Fruit fly (Drosophila melanogaster) whole organism, prepupa: ENCODE measurements around the gene CG7907.

ENCODE experiments used
- CG11294 ChIP-seq: fragments of 200-800 bp; sonication (Bioruptor generic); IDR thresholded peaks from 2 replicates; pipeline ENCODE4 v1.3.6; 2022; ENCODE audit warnings: missing biosample characterization, missing genetic modification characterization
- CG1621 ChIP-seq: fragments of 200-800 bp; sonication (Bioruptor generic); optimal IDR thresholded peaks from 3 replicates; lab custom pipeline; 2018; ENCODE audit warnings: missing biosample characterization, mild to moderate bottlenecking, missing genetic modification characterization
- CG6276 ChIP-seq: fragments of 200-800 bp; sonication (Bioruptor generic); optimal IDR thresholded peaks from 2 replicates; lab custom pipeline; 2017; ENCODE audit warnings: missing biosample characterization, mild to moderate bottlenecking, missing genetic modification characterization
- CG8119 ChIP-seq: fragments of 200-800 bp; sonication (Bioruptor generic); IDR thresholded peaks from 3 replicates; pipeline ENCODE4 v1.3.6; 2022; ENCODE audit warnings: missing biosample characterization, missing genetic modification characterization
- CG9139 ChIP-seq: fragments of 200-800 bp; sonication (Bioruptor generic); optimal IDR thresholded peaks from 3 replicates; lab custom pipeline; 2017; ENCODE audit warnings: missing biosample characterization, mild to moderate bottlenecking, missing genetic modification characterization
- Lpt ChIP-seq: fragments of 200-800 bp; sonication (Bioruptor generic); optimal IDR thresholded peaks from 3 replicates; lab custom pipeline; 2016; ENCODE audit warnings: missing biosample characterization, missing genetic modification characterization
- cyc ChIP-seq: fragments of 200-800 bp; sonication (Bioruptor generic); optimal IDR thresholded peaks from 3 replicates; lab custom pipeline; 2016; ENCODE audit warnings: missing biosample characterization, missing genetic modification characterization
- dsx ChIP-seq: fragments of 200-800 bp; optimal IDR thresholded peaks from 3 replicates; lab custom pipeline; 2019; ENCODE audit warnings: missing biosample characterization, mild to moderate bottlenecking, missing genetic modification characterization, moderate library complexity; ENCODE audit not compliant: poor library complexity, severe bottlenecking
- esn ChIP-seq: fragments of 200-800 bp; sonication (Bioruptor generic); optimal IDR thresholded peaks from 2 replicates; lab custom pipeline; 2016; ENCODE audit warnings: missing biosample characterization, mild to moderate bottlenecking, missing genetic modification characterization, moderate library complexity

DNA sequence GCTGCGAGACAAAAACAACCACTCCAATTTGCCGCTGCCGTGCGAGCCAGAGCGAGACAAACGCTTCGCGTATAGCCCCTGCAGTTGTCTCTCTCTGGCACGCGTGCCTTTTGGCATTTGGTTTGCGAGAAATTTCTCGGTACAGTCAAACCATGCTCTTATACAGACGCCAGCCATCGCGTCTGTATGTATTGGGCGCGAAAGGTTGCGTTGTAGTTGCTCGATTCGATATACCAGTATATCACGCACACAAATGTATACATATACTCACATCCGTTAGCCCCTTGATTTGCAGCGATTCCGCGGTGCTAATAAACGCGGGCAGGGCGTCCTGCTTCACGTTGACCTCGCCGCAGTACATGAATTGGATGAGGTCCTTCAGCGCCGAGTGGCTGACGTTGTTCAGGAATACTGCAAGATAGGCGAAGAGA lies 27.2 kb upstream of the CG7907 start:
- TF ChIP-seq CG1621 (peak; percentile 82), CG11294 (GFP tag; lab: Robert Waterston, UW) (no peak; the same call in 1 of the 2 replicates), Lpt (peak; percentile 73), CG8119 (GFP tag; lab: Robert Waterston, UW) (peak; percentile 37; the same call in 1 of the 3 replicates), dsx (GFP tag; lab: Kevin White, UChicago) (no peak), CG6276 (no peak), cyc (no peak), CG9139 (peak; percentile 71), esn (GFP tag; lab: Kevin White, UChicago) (no peak)
